Fruit fly (Drosophila melanogaster) whole organism, pupa: Measurements from ENCODE around the gene CG14610.

Experiments
- CG10348 ChIP-seq: fragments of 200-800 bp; sonication (Bioruptor generic); IDR thresholded peaks from 2 replicates; pipeline ENCODE4 v1.3.6; 2022; ENCODE audit warnings: missing biosample characterization, missing genetic modification characterization
- CG12605 ChIP-seq: fragments of 200-800 bp; sonication (Bioruptor generic); IDR thresholded peaks from 2 replicates; pipeline ENCODE4 v1.3.6; 2022; ENCODE audit warnings: missing biosample characterization, missing genetic modification characterization
- CG13204 ChIP-seq: fragments of 200-800 bp; sonication (Bioruptor generic); optimal IDR thresholded peaks from 2 replicates; lab custom pipeline; 2018; ENCODE audit warnings: missing biosample characterization, mild to moderate bottlenecking, missing genetic modification characterization, moderate library complexity
- CG15710 ChIP-seq: fragments of 200-800 bp; sonication (Bioruptor generic); optimal IDR thresholded peaks from 2 replicates; lab custom pipeline; 2018; ENCODE audit warnings: missing biosample characterization, mild to moderate bottlenecking, missing genetic modification characterization, moderate library complexity
- CG17806 ChIP-seq: fragments of 200-800 bp; sonication (Bioruptor generic); optimal IDR thresholded peaks from 2 replicates; lab custom pipeline; 2018; ENCODE audit warnings: missing biosample characterization, mild to moderate bottlenecking, missing genetic modification characterization, moderate library complexity
- CG32121 ChIP-seq: fragments of 200-800 bp; sonication (Bioruptor generic); IDR thresholded peaks from 2 replicates; pipeline ENCODE4 v1.3.6; 2022; ENCODE audit warnings: missing biosample characterization, missing genetic modification characterization
- CG34367 ChIP-seq: fragments of 200-800 bp; sonication (Bioruptor generic); optimal IDR thresholded peaks from 2 replicates; lab custom pipeline; 2018; ENCODE audit warnings: missing biosample characterization, mild to moderate bottlenecking, missing genetic modification characterization
- CG4496 ChIP-seq: fragments of 200-800 bp; sonication (Bioruptor generic); IDR thresholded peaks from 3 replicates; pipeline ENCODE4 v1.3.6; 2022; ENCODE audit warnings: missing biosample characterization, missing genetic modification characterization
- CG8159 ChIP-seq: fragments of 200-800 bp; sonication (Bioruptor generic); optimal IDR thresholded peaks from 3 replicates; lab custom pipeline; 2018; ENCODE audit warnings: missing biosample characterization, mild to moderate bottlenecking, missing genetic modification characterization, moderate library complexity
- CG8301 ChIP-seq: fragments of 200-800 bp; sonication (Bioruptor generic); optimal IDR thresholded peaks from 2 replicates; lab custom pipeline; 2018; ENCODE audit warnings: missing biosample characterization, mild to moderate bottlenecking, missing genetic modification characterization
- CG9948 ChIP-seq: fragments of 200-800 bp; sonication (Bioruptor generic); optimal IDR thresholded peaks from 2 replicates; lab custom pipeline; 2018; ENCODE audit warnings: missing biosample characterization, mild to moderate bottlenecking, missing genetic modification characterization, moderate library complexity
- D1 ChIP-seq: fragments of 200-800 bp; sonication (Bioruptor generic); optimal IDR thresholded peaks from 2 replicates; lab custom pipeline; 2018; ENCODE audit warnings: missing biosample characterization, mild to moderate bottlenecking, missing genetic modification characterization, moderate library complexity
- EcR ChIP-seq: fragments of 200-800 bp; sonication (Bioruptor generic); optimal IDR thresholded peaks from 3 replicates; lab custom pipeline; 2019; ENCODE audit warnings: missing biosample characterization, missing genetic modification characterization, mild to moderate bottlenecking, moderate library complexity, missing genetic modification reagents
- Ets98B ChIP-seq: fragments of 200-800 bp; sonication (Bioruptor generic); IDR thresholded peaks from 2 replicates; pipeline ENCODE4 v1.3.6; 2022; ENCODE audit warnings: missing biosample characterization, missing genetic modification characterization
- Pif1A ChIP-seq: fragments of 200-800 bp; sonication (Bioruptor generic); optimal IDR thresholded peaks from 3 replicates; lab custom pipeline; 2016; ENCODE audit warnings: missing biosample characterization, missing genetic modification characterization
- Pif1B ChIP-seq: fragments of 200-800 bp; sonication (Bioruptor generic); optimal IDR thresholded peaks from 3 replicates; lab custom pipeline; 2016; ENCODE audit warnings: missing biosample characterization, missing genetic modification characterization
- Snoo ChIP-seq: fragments of 200-800 bp; sonication (Bioruptor generic); optimal IDR thresholded peaks from 3 replicates; lab custom pipeline; 2017; ENCODE audit warnings: missing biosample characterization, mild to moderate bottlenecking, missing genetic modification characterization, inconsistent platforms
- fd96Ca ChIP-seq: fragments of 200-800 bp; sonication (Bioruptor generic); IDR thresholded peaks from 3 replicates; pipeline ENCODE4 v1.3.6; 2022; ENCODE audit warnings: missing biosample characterization, missing genetic modification characterization
- gl ChIP-seq: fragments of 200-800 bp; sonication (Bioruptor generic); optimal IDR thresholded peaks from 2 replicates; lab custom pipeline; 2018; ENCODE audit warnings: missing biosample characterization, mild to moderate bottlenecking, missing genetic modification characterization
- rn ChIP-seq: fragments of 200-800 bp; sonication (Bioruptor generic); IDR thresholded peaks from 2 replicates; pipeline ENCODE4 v1.3.6; 2022; ENCODE audit warnings: missing biosample characterization, missing genetic modification characterization

The CG14610 gene

DNA sequence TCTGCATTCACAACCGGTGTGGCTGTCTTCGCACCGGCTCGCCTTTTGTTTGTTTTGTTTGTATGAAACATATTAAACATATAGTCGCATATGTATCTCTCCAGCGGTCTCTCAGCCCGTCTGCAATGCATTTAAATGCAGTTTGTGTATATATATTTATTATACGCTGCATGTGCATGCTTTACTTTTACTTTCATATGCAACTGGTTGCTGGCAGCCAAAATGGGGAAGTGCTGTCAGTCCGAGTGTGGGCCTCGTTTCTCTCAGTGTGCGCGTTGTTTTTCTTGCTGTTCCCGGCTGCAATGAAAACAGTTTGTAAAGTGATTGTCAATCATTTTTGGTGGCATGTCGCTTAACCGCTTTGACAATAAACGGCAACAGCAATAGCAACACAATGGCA, 15.5 kb upstream of the CG14610 start:
- TF ChIP-seq rn (GFP tag; lab: Robert Waterston, UW) (no peak), Snoo (tag; lab: Kevin White, UChicago) (peak; percentile 0), gl (no peak), EcR (GFP tag; lab: Kevin White, UChicago) (peak; percentile 9), Pif1A (GFP tag; lab: Kevin White, UChicago) (no peak), Ets98B (no peak), fd96Ca (GFP tag; lab: Robert Waterston, UW) (no peak), CG13204 (GFP tag; lab: Kevin White, UChicago) (no peak), Pif1B (peak; percentile 13)

DNA sequence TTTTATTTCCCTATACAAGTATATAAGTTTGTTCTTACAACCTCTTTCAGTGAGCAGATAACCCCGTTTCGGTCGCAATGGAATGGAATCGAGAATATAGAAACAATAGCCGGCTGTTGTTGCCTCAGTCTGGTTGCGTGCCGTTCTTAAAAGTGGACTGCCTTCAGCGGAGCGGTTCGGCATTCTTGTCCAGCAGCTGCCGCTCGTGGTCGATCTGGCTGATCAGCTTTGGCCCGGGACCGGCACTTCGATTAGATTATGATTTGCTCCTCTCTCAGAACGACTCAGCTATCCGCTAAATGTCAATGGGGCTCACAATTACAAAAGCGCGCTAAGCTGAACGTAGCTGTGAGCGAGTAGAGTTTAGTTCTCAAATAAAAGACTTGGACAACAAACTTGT, 13.0 kb upstream of the CG14610 start:
- no peak for TF ChIP-seq CG4496
- TF ChIP-seq Ets98B: no peak
- TF ChIP-seq CG8301 (tag; lab: Kevin White, UChicago): no peak
- no peak for TF ChIP-seq Pif1B
- TF ChIP-seq CG15710 (tag; lab: Kevin White, UChicago): no peak
- no peak for TF ChIP-seq CG9948 (tag; lab: Kevin White, UChicago)

DNA sequence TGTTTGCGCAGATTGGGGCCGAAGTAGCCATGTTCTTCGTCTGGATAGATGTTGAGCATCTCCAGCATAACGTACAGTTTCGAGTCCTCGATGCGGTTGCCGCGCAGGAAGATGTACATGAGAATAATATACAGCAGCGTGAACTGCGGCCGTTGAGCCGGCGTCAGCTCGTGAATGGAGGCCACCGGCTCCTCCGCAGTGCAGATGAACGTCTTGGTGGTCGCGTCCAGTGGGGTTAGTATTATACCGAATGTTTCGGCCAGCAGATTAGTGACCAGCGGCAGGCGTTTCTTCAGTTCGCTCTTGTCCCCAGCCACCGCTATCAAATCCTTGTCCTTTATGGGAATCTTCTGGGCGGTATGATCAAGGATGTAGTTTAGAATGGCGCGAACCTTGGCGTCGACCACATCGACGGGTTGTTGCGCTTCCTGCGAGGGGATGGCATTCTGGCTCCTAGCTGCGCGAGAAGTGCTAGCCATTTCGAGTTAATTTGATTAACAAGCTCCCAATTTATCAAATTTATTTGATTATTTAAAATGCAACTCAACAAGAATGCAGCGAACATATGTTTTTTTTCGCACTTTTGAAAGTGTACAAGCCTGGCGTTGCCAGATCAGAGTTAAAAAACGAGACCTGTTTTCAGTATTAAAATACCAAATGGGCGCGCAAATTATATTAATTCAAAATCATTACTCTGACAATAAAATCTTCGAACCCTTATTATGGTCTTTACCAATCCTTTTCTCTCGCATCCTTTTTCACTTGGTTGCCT, 10.7 kb upstream of the CG14610 start, which contains the start of gene MAGE:
Gene MAGE (minus strand): TSS at position 595 of the 772 bp plus-strand sequence.
- TF ChIP-seq CG13204 (GFP tag; lab: Kevin White, UChicago) (no peak), gl (no peak), Pif1B (no peak), Snoo (tag; lab: Kevin White, UChicago) (no peak), rn (GFP tag; lab: Robert Waterston, UW) (no peak), CG8159 (tag; lab: Kevin White, UChicago) (no peak), CG4496 (no peak), CG17806 (tag; lab: Kevin White, UChicago) (no peak)

DNA sequence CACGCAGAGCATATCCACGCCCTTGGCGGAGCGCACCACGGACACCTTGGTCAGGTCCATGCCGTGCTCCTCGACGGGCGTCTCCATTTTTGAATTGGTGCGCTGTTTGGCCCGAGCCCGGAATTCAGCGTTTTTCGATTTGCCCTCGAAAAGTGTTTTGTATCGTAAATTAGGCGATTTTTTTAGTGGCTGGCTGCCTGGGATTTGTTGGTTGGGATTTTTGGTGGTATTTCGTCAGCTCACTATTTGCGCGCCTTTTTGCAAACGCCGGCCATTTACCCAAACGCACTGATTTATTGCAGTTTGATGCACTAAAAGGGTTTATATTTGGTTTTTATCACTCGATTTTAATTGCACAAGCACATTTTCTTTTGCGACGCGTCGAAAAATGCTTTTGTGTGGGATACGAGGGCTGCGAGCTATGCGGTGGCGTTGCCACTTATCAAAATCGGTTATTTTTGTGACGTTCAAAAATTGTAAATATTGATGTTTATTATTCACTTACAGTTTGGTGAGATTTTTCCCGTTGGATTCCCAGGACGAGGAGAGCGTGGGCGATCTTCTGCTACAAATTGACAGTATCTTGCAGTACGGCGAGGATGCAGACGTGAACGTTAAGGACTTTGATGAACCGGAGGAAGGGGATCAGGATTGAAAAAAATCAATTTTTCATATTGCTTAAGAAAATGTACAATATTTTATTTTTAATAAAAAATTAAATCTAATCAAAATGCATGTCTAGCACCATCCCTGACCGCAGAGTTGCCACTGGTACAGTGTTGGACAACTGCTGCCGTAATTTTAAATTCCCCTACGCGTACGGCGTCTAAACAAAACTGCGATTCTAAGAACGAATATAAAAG, 6.7 kb upstream of the CG14610 start, which contains the start of the genes gfzf and Sas-4:
Gene gfzf (minus strand): TSS at position 425 of the 863 bp plus-strand sequence.
Gene Sas-4 (plus strand): TSS at position 824 of the 863 bp plus-strand sequence.
- TF ChIP-seq EcR (GFP tag; lab: Kevin White, UChicago) (no peak), CG15710 (tag; lab: Kevin White, UChicago) (peak; percentile 62), CG34367 (tag; lab: Kevin White, UChicago) (peak; percentile 51), Ets98B (peak; percentile 29; the same call in 1 of the 2 replicates), Snoo (tag; lab: Kevin White, UChicago) (peak; percentile 62), fd96Ca (GFP tag; lab: Robert Waterston, UW) (peak; percentile 84), CG12605 (GFP tag; lab: Robert Waterston, UW) (0 out of 2 replicates have a peak, but pooled peaks have one; percentile 8), CG17806 (tag; lab: Kevin White, UChicago) (peak; percentile 50), D1 (tag; lab: Kevin White, UChicago) (no peak), gl (no peak), CG9948 (tag; lab: Kevin White, UChicago) (peak; percentile 39), CG4496 (peak; percentile 64; the same call in 2 of the 3 replicates), Pif1A (GFP tag; lab: Kevin White, UChicago) (no peak), rn (GFP tag; lab: Robert Waterston, UW) (peak; percentile 43; the same call in 1 of the 2 replicates)

DNA sequence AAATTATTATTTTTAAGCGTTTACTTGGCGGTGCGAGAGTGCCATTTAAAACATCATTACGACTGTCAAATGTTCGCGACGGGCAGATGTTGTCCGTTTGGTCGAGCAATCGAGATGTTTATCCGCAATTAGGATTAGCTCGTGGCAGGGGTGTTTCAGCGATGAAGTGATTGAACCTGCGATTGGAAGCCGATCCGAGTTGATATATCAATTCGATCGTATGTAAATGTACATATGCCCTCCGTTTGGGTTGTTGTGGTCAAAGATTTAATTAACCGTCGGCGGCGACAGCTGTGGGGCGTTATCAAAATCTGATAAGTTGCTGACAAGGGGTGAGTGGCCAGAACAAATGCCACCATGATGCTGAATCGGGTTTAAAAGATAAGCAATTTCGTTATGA, 1.5 kb downstream of the CG14610 start:
- TF ChIP-seq CG32121 (GFP tag; lab: Robert Waterston, UW) (no peak), Pif1A (GFP tag; lab: Kevin White, UChicago) (no peak)

DNA sequence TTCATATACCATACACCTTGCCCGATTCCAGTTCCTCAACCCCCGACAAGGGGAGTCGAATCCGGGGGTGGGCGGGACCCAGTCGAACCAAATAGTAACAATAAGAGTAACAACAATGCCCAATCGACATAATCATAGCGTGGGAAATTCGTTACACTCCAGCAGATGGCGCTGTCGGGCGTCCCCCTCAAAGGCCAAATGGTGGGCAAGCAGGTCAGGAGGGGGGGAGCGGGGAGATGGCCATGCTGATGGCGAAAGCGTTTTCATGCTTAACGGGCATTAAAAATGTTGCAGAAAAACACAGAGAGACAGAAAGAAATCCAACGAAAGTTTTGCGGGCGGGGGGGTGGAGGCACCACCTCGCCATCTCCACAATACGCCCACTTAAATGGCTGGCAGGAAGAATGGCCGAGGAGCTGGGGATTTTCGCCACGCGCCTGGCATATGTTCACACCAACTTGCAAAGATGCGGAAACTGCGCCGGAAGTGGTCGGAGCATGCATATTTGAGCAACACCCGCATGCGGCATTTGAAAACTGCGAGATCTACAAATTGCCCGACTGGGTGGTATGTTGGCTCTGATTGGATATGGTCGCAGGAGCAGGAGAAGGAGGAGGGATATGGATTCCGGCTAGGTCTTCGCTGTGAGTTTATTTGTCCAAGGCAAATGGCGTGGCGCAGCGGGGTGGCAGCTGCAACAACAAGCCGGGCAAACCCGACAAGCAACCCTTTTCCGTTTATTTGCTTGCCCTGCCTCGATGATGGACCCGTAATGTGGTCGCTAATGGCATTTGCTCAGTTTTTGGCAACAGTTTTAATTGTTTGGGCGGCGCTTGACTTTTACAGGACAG, 4.7 kb downstream of the CG14610 start:
- TF ChIP-seq Pif1B (no peak), CG10348 (no peak), CG17806 (tag; lab: Kevin White, UChicago) (no peak), fd96Ca (GFP tag; lab: Robert Waterston, UW) (no peak), Snoo (tag; lab: Kevin White, UChicago) (no peak), CG8301 (tag; lab: Kevin White, UChicago) (no peak)
